Worm (Caenorhabditis elegans) whole organism, L4 larva: ENCODE results near the gene srx-134.

Source experiments
- F44E2.7 ChIP-seq: fragments of 200-800 bp; sonication (Bioruptor generic); IDR thresholded peaks from 2 replicates; pipeline ENCODE4 v2.1.2; 2022; ENCODE audit warnings: missing genetic modification characterization, missing compliant biosample characterization
- F49E8.2 ChIP-seq: sonication (generic microtip); optimal IDR thresholded peaks from 2 replicates; lab custom pipeline; 2016; ENCODE audit warnings: missing compliant biosample characterization, mild to moderate bottlenecking, missing genetic modification characterization, borderline replicate concordance
- R02D3.7 ChIP-seq: fragments of 150-350 bp; sonication (generic microtip); optimal IDR thresholded peaks from 3 replicates; lab custom pipeline; 2014; ENCODE audit warnings: missing biosample characterization, missing genetic modification characterization
- Y105C5A.15 ChIP-seq: fragments of 200-800 bp; sonication (Bioruptor generic); IDR thresholded peaks from 2 replicates; pipeline ENCODE4 v1.3.6; 2022; ENCODE audit warnings: missing genetic modification characterization, missing compliant biosample characterization
- Y48G9A.11 ChIP-seq: fragments of 200-800 bp; sonication (Bioruptor generic); IDR thresholded peaks from 2 replicates; pipeline ENCODE4 v1.3.6; 2022; ENCODE audit warnings: missing genetic modification reagents, missing genetic modification characterization, missing compliant biosample characterization
- Y5F2A.4 ChIP-seq: fragments of 200-800 bp; sonication (Bioruptor generic); optimal IDR thresholded peaks from 2 replicates; lab custom pipeline; 2018; ENCODE audit warnings: mild to moderate bottlenecking, missing genetic modification characterization, missing compliant biosample characterization
- Y75B8A.6 ChIP-seq: fragments of 200-800 bp; sonication (Bioruptor generic); IDR thresholded peaks from 2 replicates; pipeline ENCODE4 v1.3.6; 2022; ENCODE audit warnings: missing genetic modification reagents, missing genetic modification characterization, missing compliant biosample characterization
- aha-1 ChIP-seq: fragments of 150-350 bp; peaks from one replicate; lab custom pipeline; 2014; ENCODE audit warnings: missing biosample characterization, missing genetic modification characterization
- ama-1 ChIP-seq: fragments of 150-350 bp; optimal IDR thresholded peaks from 2 replicates; lab custom pipeline; 2014; ENCODE audit warnings: inconsistent platforms, mixed read lengths
- arid-1 ChIP-seq: fragments of 200-800 bp; sonication (Bioruptor generic); conservative IDR thresholded peaks from 2 replicates; pipeline ENCODE4 v1.3.6; 2022; ENCODE audit warnings: missing genetic modification reagents, missing genetic modification characterization, missing compliant biosample characterization
- ceh-20 ChIP-seq: fragments of 200-800 bp; sonication (Bioruptor generic); IDR thresholded peaks from 2 replicates; pipeline ENCODE4 v1.3.6; 2022; ENCODE audit warnings: missing genetic modification reagents, missing genetic modification characterization, missing compliant biosample characterization
- ceh-44 ChIP-seq: fragments of 200-800 bp; sonication (Bioruptor generic); IDR thresholded peaks from 2 replicates; pipeline ENCODE4 v1.3.6; 2022; ENCODE audit warnings: missing genetic modification reagents, missing genetic modification characterization, missing compliant biosample characterization
- ceh-82 ChIP-seq: sonication (generic microtip); optimal IDR thresholded peaks from 2 replicates; lab custom pipeline; 2017; ENCODE audit warnings: missing biosample characterization, missing genetic modification characterization
- ces-1 ChIP-seq: fragments of 150-350 bp; sonication (generic microtip); optimal IDR thresholded peaks from 4 replicates; lab custom pipeline; 2014; ENCODE audit warnings: missing biosample characterization, missing genetic modification reagents, missing genetic modification characterization
- cey-2 ChIP-seq: sonication (generic microtip); optimal IDR thresholded peaks from 3 replicates; lab custom pipeline; 2017; ENCODE audit warnings: missing genetic modification characterization, mild to moderate bottlenecking, missing compliant biosample characterization, antibody characterized with exemption, borderline replicate concordance; ENCODE audit not compliant: insufficient read depth
- ctbp-1 ChIP-seq: fragments of 200-800 bp; sonication (Bioruptor generic); IDR thresholded peaks from 2 replicates; pipeline ENCODE4 v1.3.6; 2022; ENCODE audit warnings: missing genetic modification reagents, missing genetic modification characterization, missing compliant biosample characterization
- daf-16 ChIP-seq, 3 experiments: sonication (generic microtip); optimal IDR thresholded peaks; 2 replicates each; lab custom pipeline; 2016 to 2017; ENCODE audit warnings: missing genetic modification characterization in 3 of 3, missing genetic modification reagents in 3 of 3, mild to moderate bottlenecking in 2 of 3, missing compliant biosample characterization in 2 of 3, missing biosample characterization in 1 of 3, moderate library complexity in 1 of 3
- daf-19 ChIP-seq: fragments of 200-800 bp; sonication (Bioruptor generic); conservative IDR thresholded peaks from 2 replicates; pipeline ENCODE4 v1.3.6; 2022; ENCODE audit warnings: missing genetic modification characterization, missing compliant biosample characterization
- dmd-6 ChIP-seq: fragments of 200-800 bp; sonication (Bioruptor generic); IDR thresholded peaks from 2 replicates; pipeline ENCODE4 v1.3.6; 2022; ENCODE audit warnings: missing genetic modification reagents, missing genetic modification characterization, missing compliant biosample characterization
- dmd-8 ChIP-seq: fragments of 200-800 bp; sonication (Bioruptor generic); IDR thresholded peaks from 2 replicates; pipeline ENCODE4 v1.3.6; 2022; ENCODE audit warnings: missing genetic modification characterization, missing compliant biosample characterization
- egl-43 ChIP-seq: fragments of 200-800 bp; sonication (Bioruptor generic); IDR thresholded peaks from 2 replicates; pipeline ENCODE4 v1.3.6; 2022; ENCODE audit warnings: missing genetic modification reagents, missing genetic modification characterization, missing compliant biosample characterization
- fkh-10 ChIP-seq: fragments of 150-350 bp; optimal IDR thresholded peaks from 2 replicates; lab custom pipeline; 2014; ENCODE audit warnings: missing biosample characterization, missing genetic modification reagents, missing genetic modification characterization
- fos-1 ChIP-seq: fragments of 150-350 bp; optimal IDR thresholded peaks from 2 replicates; lab custom pipeline; 2014; ENCODE audit warnings: missing biosample characterization, missing genetic modification characterization
- hif-1 ChIP-seq, 2 experiments: sonication (generic microtip); optimal IDR thresholded peaks; 2 replicates each; lab custom pipeline; 2016 to 2017; ENCODE audit warnings: missing compliant biosample characterization in 2 of 2, missing genetic modification characterization in 2 of 2, missing genetic modification reagents in 2 of 2, missing genotype in 2 of 2, mild to moderate bottlenecking in 1 of 2
- hlh-30 ChIP-seq: sonication (generic microtip); optimal IDR thresholded peaks from 2 replicates; lab custom pipeline; 2017; ENCODE audit warnings: antibody characterized with exemption, mild to moderate bottlenecking, missing genetic modification characterization, missing compliant biosample characterization; ENCODE audit not compliant: insufficient read depth
- hmg-1.1 ChIP-seq: fragments of 200-800 bp; sonication (Bioruptor generic); IDR thresholded peaks from 2 replicates; pipeline ENCODE4 v1.3.6; 2022; ENCODE audit warnings: missing genetic modification reagents, missing genetic modification characterization, missing compliant biosample characterization
- lin-1 ChIP-seq: fragments of 200-800 bp; sonication (Bioruptor generic); IDR thresholded peaks from 2 replicates; pipeline ENCODE4 v1.3.6; 2022; ENCODE audit warnings: missing genetic modification reagents, missing genetic modification characterization, missing compliant biosample characterization
- madf-9 ChIP-seq: fragments of 200-800 bp; sonication (Bioruptor generic); conservative IDR thresholded peaks from 2 replicates; pipeline ENCODE4 v1.3.6; 2022; ENCODE audit warnings: missing genetic modification reagents, missing genetic modification characterization, missing compliant biosample characterization
- mdt-29 ChIP-seq: fragments of 200-800 bp; sonication (Bioruptor generic); IDR thresholded peaks from 2 replicates; pipeline ENCODE4 v1.3.6; 2022; ENCODE audit warnings: missing genetic modification reagents, missing genetic modification characterization, missing compliant biosample characterization
- mep-1 ChIP-seq: fragments of 150-350 bp; sonication (generic microtip); optimal IDR thresholded peaks from 3 replicates; lab custom pipeline; 2014; ENCODE audit warnings: missing biosample characterization, missing genetic modification characterization
- nhr-11 ChIP-seq: fragments of 150-350 bp; optimal IDR thresholded peaks from 2 replicates; lab custom pipeline; 2014; ENCODE audit warnings: missing biosample characterization, missing genetic modification characterization
- nhr-111 ChIP-seq: fragments of 200-800 bp; sonication (Bioruptor generic); optimal IDR thresholded peaks from 2 replicates; lab custom pipeline; 2018; ENCODE audit warnings: mild to moderate bottlenecking, missing genetic modification characterization, missing compliant biosample characterization
- nhr-237 ChIP-seq: sonication (generic microtip); optimal IDR thresholded peaks from 2 replicates; lab custom pipeline; 2017; ENCODE audit warnings: missing biosample characterization, missing genetic modification characterization
- nhr-28 ChIP-seq: fragments of 150-350 bp; optimal IDR thresholded peaks from 2 replicates; lab custom pipeline; 2014; ENCODE audit warnings: missing biosample characterization, missing genetic modification characterization
- nhr-41 ChIP-seq: fragments of 200-800 bp; sonication (Bioruptor generic); IDR thresholded peaks from 2 replicates; pipeline ENCODE4 v1.3.6; 2022; ENCODE audit warnings: missing genetic modification reagents, missing genetic modification characterization, missing compliant biosample characterization
- nhr-48 ChIP-seq: sonication (generic microtip); optimal IDR thresholded peaks from 2 replicates; lab custom pipeline; 2016; ENCODE audit warnings: mild to moderate bottlenecking, missing genetic modification characterization, missing compliant biosample characterization
- nhr-76 ChIP-seq: fragments of 150-350 bp; optimal IDR thresholded peaks from 2 replicates; lab custom pipeline; 2014; ENCODE audit warnings: missing biosample characterization, missing genetic modification characterization
- php-3 ChIP-seq: fragments of 200-800 bp; sonication (Bioruptor generic); IDR thresholded peaks from 2 replicates; pipeline ENCODE4 v1.3.6; 2022; ENCODE audit warnings: missing genetic modification reagents, missing genetic modification characterization, missing compliant biosample characterization
- pqm-1 ChIP-seq: sonication (generic microtip); optimal IDR thresholded peaks from 2 replicates; lab custom pipeline; 2017; ENCODE audit warnings: missing biosample characterization, missing genetic modification characterization
- skn-1 ChIP-seq: fragments of 150-350 bp; optimal IDR thresholded peaks from 2 replicates; lab custom pipeline; 2014; ENCODE audit warnings: missing biosample characterization, missing genetic modification characterization
- spr-1 ChIP-seq: sonication (generic microtip); optimal IDR thresholded peaks from 2 replicates; lab custom pipeline; 2016; ENCODE audit warnings: mild to moderate bottlenecking, missing genetic modification characterization, missing compliant biosample characterization
- unc-130 ChIP-seq: sonication (generic microtip); optimal IDR thresholded peaks from 2 replicates; lab custom pipeline; 2016; ENCODE audit warnings: missing genetic modification reagents, missing genetic modification characterization, missing compliant biosample characterization
- zag-1 ChIP-seq: fragments of 150-350 bp; optimal IDR thresholded peaks from 2 replicates; lab custom pipeline; 2014; ENCODE audit warnings: missing biosample characterization, missing genetic modification characterization
- zip-2 ChIP-seq: fragments of 150-350 bp; optimal IDR thresholded peaks from 2 replicates; lab custom pipeline; 2014; ENCODE audit warnings: missing biosample characterization, missing genetic modification characterization

Gene srx-134

DNA sequence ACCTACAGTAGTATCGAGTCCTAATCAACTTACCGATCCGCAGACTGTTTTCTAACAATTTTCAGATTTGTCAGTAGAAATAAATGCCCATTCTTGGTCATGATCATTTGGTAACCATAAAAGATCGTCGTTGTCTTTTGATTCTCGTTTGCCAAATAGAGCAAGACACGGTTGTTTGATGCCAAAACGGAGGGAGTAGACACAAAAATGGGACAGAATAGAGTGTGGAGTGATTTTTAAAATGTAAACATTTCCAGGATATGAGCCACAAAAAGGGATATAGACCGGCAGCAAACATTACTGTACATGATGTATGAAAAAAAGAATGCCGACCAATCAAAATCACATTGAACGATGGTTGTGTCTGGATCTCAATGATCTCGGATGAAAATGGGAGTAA is 39.4 kb downstream of the srx-134 start, which contains the start of gene F55B12.2:
F55B12.2 (minus strand) TSS at position 101 of the 400 bp plus-strand sequence.
- TF ChIP-seq php-3 (GFP tag; lab: Robert Waterston, UW), result no peak
- TF ChIP-seq zip-2 (tag; lab: Kevin White, UChicago), result no peak
- peak; percentile 9 for TF ChIP-seq aha-1
- TF ChIP-seq nhr-48 (tag; lab: Kevin White, UChicago), result no peak
- no peak for TF ChIP-seq Y48G9A.11 (GFP tag; lab: Robert Waterston, UW)

- TF ChIP-seq ceh-44 (GFP tag; lab: Robert Waterston, UW), result no peak
Observed at ce11 chrV:13812931-13813330, 43.3 kb downstream of the srx-134 start, which contains the start of gene ceh-24. TSS of gene ceh-24 (plus strand) at chrV:13813231.

- TF ChIP-seq unc-130 (GFP tag; lab: Kevin White, UChicago), result no peak
- TF ChIP-seq nhr-48 (tag; lab: Kevin White, UChicago), result no peak
- peak; percentile 47 for TF ChIP-seq ces-1 (GFP tag; lab: Kevin White, UChicago)
- TF ChIP-seq, all 104 proteins: peak for 1
Observed at ce11 chrV:13812330-13812729, 43.9 kb downstream of the srx-134 start.

- TF ChIP-seq zip-2 (tag; lab: Kevin White, UChicago) (no peak), ceh-20 (GFP tag; lab: Robert Waterston, UW) (peak; percentile 25; the same call in 1 of the 2 replicates), R02D3.7 (tag; lab: Kevin White, UChicago) (no peak), unc-130 (GFP tag; lab: Kevin White, UChicago) (no peak), nhr-237 (tag; lab: Kevin White, UChicago) (no peak), Y105C5A.15 (GFP tag; lab: Robert Waterston, UW) (no peak), mep-1 (no peak), madf-9 (GFP tag; lab: Robert Waterston, UW) (no peak), ces-1 (GFP tag; lab: Kevin White, UChicago) (no peak), Y75B8A.6 (GFP tag; lab: Robert Waterston, UW) (no peak), skn-1 (tag; lab: Kevin White, UChicago) (no peak), egl-43 (GFP tag; lab: Robert Waterston, UW) (peak; percentile 55; the same call in 1 of the 2 replicates), ceh-82 (tag; lab: Kevin White, UChicago) (no peak), nhr-111 (no peak), hmg-1.1 (GFP tag; lab: Robert Waterston, UW) (peak; percentile 74), nhr-41 (GFP tag; lab: Robert Waterston, UW) (no peak), nhr-11 (tag; lab: Kevin White, UChicago) (peak; percentile 79), nhr-28 (tag; lab: Kevin White, UChicago) (peak; percentile 66), fkh-10 (GFP tag; lab: Kevin White, UChicago) (no peak), nhr-76 (tag; lab: Kevin White, UChicago) (no peak), F44E2.7 (GFP tag; lab: Robert Waterston, UW) (0 out of 2 replicates have a peak, but pooled peaks have one; percentile 27), zag-1 (tag; lab: Kevin White, UChicago) (no peak), cey-2 (tag; lab: Kevin White, UChicago) (no peak), F49E8.2 (tag; lab: Kevin White, UChicago) (no peak), ctbp-1 (GFP tag; lab: Robert Waterston, UW) (peak; percentile 66; the same call in 1 of the 2 replicates), arid-1 (GFP tag; lab: Robert Waterston, UW) (no peak), hif-1 (tag; optimal IDR thresholded peaks at IDR 0.05; lab: Kevin White, UChicago) (peak in 1 of 2 experiments; percentile 91), mdt-29 (GFP tag; lab: Robert Waterston, UW) (no peak), dmd-6 (GFP tag; lab: Robert Waterston, UW) (peak; percentile 60), Y48G9A.11 (GFP tag; lab: Robert Waterston, UW) (no peak), nhr-48 (tag; lab: Kevin White, UChicago) (peak; percentile 28), daf-19 (GFP tag; lab: Robert Waterston, UW) (no peak), daf-16 (GFP tag; optimal IDR thresholded peaks at IDR 0.05; lab: Kevin White, UChicago) (peak in 1 of 2 experiments; percentile 1), daf-16 (tag; optimal IDR thresholded peaks at IDR 0.05; lab: Kevin White, UChicago) (peak; percentile 49), dmd-8 (GFP tag; lab: Robert Waterston, UW) (no peak), pqm-1 (no peak), hlh-30 (tag; lab: Kevin White, UChicago) (peak; percentile 49), Y5F2A.4 (GFP tag; lab: Kevin White, UChicago) (no peak), spr-1 (no peak), ama-1 (lab: Kevin White, UChicago) (no peak), lin-1 (GFP tag; lab: Robert Waterston, UW) (0 out of 2 replicates have a peak, but pooled peaks have one; percentile 31), fos-1 (no peak)
Observed at ce11 chrV:13808462-13808867, 47.8 kb downstream of the srx-134 start.
